Fruit fly (Drosophila melanogaster): ENCODE data around the gene CCT2.
A peak's percentile ranks its signal among the peaks of the same experiment; 100 is the strongest.

CCT2 gene

dm6 chrX:9118961-9119633 lies 29.8 kb downstream of the CCT2 start (continued):
- peak; percentile 22 for TF ChIP-seq CG3919 (GFP tag; optimal IDR thresholded peaks at IDR 0.05)
- no peak for TF ChIP-seq lz (GFP tag; optimal IDR thresholded peaks at IDR 0.05)
- no peak for TF ChIP-seq salr (GFP tag; optimal IDR thresholded peaks at IDR 0.05)
- TF ChIP-seq CG4318 (GFP tag; optimal IDR thresholded peaks at IDR 0.05) = no peak
- TF ChIP-seq Met (GFP tag; optimal IDR thresholded peaks at IDR 0.05) = peak; percentile 37
- no peak for TF ChIP-seq Sox102F (GFP tag; optimal IDR thresholded peaks at IDR 0.05)

dm6 chrX:9119671-9120364 lies 30.5 kb downstream of the CCT2 start:
- no peak for TF ChIP-seq CG4318 (GFP tag; optimal IDR thresholded peaks at IDR 0.05)
- 0 out of 3 replicates have a peak, but pooled peaks have one; percentile 25 for TF ChIP-seq CG6163 (GFP tag; IDR thresholded peaks at IDR 0.05)
- TF ChIP-seq Eip78C (GFP tag) = peak; percentile 49
- TF ChIP-seq svp (GFP tag) = peak; percentile 53
- no peak for TF ChIP-seq cyc (GFP tag; optimal IDR thresholded peaks at IDR 0.05)
- no peak for TF ChIP-seq eg (GFP tag; IDR thresholded peaks at IDR 0.05)
- TF ChIP-seq CG3919 (GFP tag; optimal IDR thresholded peaks at IDR 0.05) = peak; percentile 2
- TF ChIP-seq CG32006 (GFP tag; optimal IDR thresholded peaks at IDR 0.05) = peak; percentile 32

DNA sequence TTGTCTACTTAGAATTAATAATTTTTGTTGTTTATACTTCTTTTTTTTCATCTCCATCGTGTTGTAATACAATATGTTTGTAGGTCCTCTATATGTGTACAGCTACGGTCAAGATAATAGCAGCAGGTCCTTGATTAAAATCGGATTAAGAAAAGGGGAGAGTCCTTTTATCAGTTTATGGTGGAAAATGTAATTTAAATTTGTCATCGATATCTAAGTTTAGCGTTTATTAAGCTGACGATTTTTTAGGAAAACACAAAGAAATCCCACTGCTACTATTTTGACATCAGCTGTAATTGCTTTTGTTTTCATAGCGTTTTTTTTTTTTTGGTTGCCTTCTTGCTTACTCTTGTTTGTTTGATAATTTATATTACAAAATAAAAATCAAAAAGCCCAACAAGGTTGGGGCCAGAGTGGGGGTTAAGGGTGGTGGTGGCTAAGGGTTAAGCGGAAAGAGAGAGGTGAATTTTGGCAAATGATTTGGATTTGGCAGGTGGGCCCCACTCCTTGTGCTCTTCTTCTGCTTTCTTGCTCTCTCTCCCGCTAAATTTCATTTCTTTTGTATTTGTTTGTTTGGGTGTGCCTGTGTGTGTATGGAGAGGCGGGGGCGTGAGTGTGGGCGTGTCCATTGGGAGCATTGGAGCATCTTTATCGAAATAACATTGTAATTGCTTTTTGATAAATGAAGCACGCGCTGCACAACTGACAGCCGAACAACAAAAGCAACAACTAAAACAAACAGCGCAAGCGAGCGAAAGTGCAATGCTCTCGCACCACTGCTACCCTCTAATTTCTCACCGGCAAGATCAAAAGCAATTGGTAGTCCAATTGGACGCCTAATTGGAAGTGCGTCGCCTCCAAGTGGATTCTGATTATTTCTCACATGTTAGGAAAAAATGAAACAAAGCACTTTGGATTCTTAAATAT lies 31.8 kb downstream of the CCT2 start:
- TF ChIP-seq Eip75B (GFP tag; optimal IDR thresholded peaks at IDR 0.05) (peak; percentile 34), acj6 (GFP tag; optimal IDR thresholded peaks at IDR 0.05) (peak; percentile 18), CG1621 (tag; optimal IDR thresholded peaks at IDR 0.05) (no peak), CG34406 (GFP tag; optimal IDR thresholded peaks at IDR 0.05) (peak; percentile 8), CG31627 (GFP tag; optimal IDR thresholded peaks at IDR 0.05) (peak; percentile 25), vri (GFP tag; optimal IDR thresholded peaks at IDR 0.05) (peak; percentile 33), Sox15 (GFP tag; optimal IDR thresholded peaks at IDR 0.05) (no peak), Hr38 (GFP tag; optimal IDR thresholded peaks at IDR 0.05) (no peak), cyc (GFP tag; optimal IDR thresholded peaks at IDR 0.05) (peak; percentile 44), CG32006 (GFP tag; optimal IDR thresholded peaks at IDR 0.05) (peak; percentile 27), Eip78C (GFP tag) (peak; percentile 83), Blimp-1 (GFP tag; optimal IDR thresholded peaks at IDR 0.05) (no peak), svp (GFP tag) (peak; percentile 80), Sox14 (GFP tag; optimal IDR thresholded peaks at IDR 0.05) (peak; percentile 40), Lpt (GFP tag; optimal IDR thresholded peaks at IDR 0.05) (no peak), CG16779 (tag; optimal IDR thresholded peaks at IDR 0.05) (no peak), CG8119 (GFP tag; IDR thresholded peaks at IDR 0.05) (peak; percentile 30; the same call in 1 of the 3 replicates), Eip93F (GFP tag; optimal IDR thresholded peaks at IDR 0.05) (no peak), CG3032 (tag; optimal IDR thresholded peaks at IDR 0.05) (no peak), salr (GFP tag; optimal IDR thresholded peaks at IDR 0.05) (no peak), fkh (GFP tag; optimal IDR thresholded peaks at IDR 0.05) (peak; percentile 26), CG4318 (GFP tag; optimal IDR thresholded peaks at IDR 0.05) (no peak), CG11762 (GFP tag; optimal IDR thresholded peaks at IDR 0.05; ENCODE audit: insufficient read depth) (no peak), achi (GFP tag; optimal IDR thresholded peaks at IDR 0.05) (peak; percentile 1), OdsH (GFP tag; optimal IDR thresholded peaks at IDR 0.05) (peak; percentile 35), dac (GFP tag; optimal IDR thresholded peaks at IDR 0.05) (no peak), CG6854 (GFP tag; optimal IDR thresholded peaks at IDR 0.05) (no peak), CG3919 (GFP tag; optimal IDR thresholded peaks at IDR 0.05) (peak; percentile 28), Ets21C (GFP tag; optimal IDR thresholded peaks at IDR 0.05) (peak; percentile 26), CG6808 (GFP tag; optimal IDR thresholded peaks at IDR 0.05) (peak; percentile 9), fd85E (GFP tag; optimal IDR thresholded peaks at IDR 0.05) (no peak), CG15336 (GFP tag; IDR thresholded peaks at IDR 0.05) (peak; percentile 60), Smox (GFP tag; optimal IDR thresholded peaks at IDR 0.05) (peak; percentile 38), Gug (GFP tag; IDR thresholded peaks at IDR 0.05) (no peak), pdm3 (GFP tag; optimal IDR thresholded peaks at IDR 0.05) (peak; percentile 34), net (GFP tag; optimal IDR thresholded peaks at IDR 0.05) (no peak), spab (GFP tag; optimal IDR thresholded peaks at IDR 0.05) (peak; percentile 18), CG7368 (GFP tag; optimal IDR thresholded peaks at IDR 0.05) (no peak)
